Worm (Caenorhabditis elegans): Measurements from ENCODE around the gene glb-21.
"Not testable (repeated sequence)": the region's sequence is repeated elsewhere in the genome, so short reads cannot be mapped to it uniquely, and the experiment has no call there.

DNA sequence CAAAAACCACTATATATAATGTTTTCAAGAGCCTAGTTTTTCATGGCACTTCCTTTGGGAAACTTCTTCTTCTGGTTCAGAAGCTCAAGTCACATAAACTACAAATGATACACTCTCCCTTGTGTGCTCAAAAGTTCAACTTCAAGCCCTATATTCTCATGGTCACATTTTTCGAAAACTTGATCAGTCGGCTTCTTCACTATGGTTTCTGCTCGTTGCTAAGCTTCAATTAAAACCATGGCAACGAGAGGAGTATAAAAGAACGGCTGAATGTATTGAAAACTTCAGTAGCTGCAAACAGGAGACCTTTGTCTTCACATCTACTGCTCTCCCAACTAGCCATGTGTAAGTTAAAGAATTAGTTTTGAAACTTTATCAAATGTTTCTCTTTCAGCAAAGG lies 24.3 kb downstream of the glb-21 start, which contains the start of gene R102.2:
- not testable (repeated sequence) for TF ChIP-seq nhr-232 (tag; optimal IDR thresholded peaks at IDR 0.05); pha-2 (tag; optimal IDR thresholded peaks at IDR 0.05); pag-3 (tag; optimal IDR thresholded peaks at IDR 0.05; ENCODE audit: borderline replicate concordance)

All from whole organism, late embryonic.